Fruit fly (Drosophila melanogaster): Measurements from ENCODE around the gene TTLL6B.
A peak's percentile ranks its signal among the peaks of the same experiment; 100 is the strongest.

TTLL6B gene

DNA sequence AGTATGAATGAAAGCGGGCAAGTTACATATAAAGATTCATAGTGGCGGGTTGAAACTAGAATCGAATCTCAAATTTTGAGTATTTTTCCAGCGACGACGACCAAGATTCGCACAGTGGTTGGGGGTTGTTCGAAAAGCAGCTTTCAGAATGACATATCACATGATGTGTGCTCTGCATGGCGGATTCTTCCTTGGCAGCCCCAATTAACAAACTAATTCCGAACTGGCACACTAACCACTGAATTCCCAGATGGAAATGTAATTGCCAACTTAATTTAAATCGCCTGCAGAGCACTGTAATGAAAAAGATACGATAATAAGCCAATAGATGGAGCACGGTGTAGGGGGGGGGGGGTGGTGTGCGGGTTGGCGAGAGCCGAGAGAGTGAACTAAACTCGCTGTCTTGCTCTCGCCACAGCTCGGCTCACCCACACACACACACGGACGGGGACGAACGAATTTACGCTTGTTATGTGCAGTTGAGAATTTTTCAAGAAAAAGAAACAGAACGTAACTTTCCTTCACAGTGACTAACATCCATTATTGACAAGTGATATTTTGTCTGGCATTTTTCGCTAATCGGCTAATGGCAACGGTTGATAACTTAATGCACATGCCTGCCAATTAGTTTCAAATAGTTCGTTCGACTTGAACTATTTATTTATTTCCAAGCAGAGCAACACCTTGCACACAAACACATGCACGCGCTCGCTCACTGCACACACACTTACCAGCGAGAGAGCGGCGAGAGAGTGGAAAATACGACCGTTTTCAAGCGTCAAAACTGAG, 30.4 kb upstream of the TTLL6B start:
- TF ChIP-seq Snoo (tag; optimal IDR thresholded peaks at IDR 0.05) (peak; percentile 96), gl (tag; optimal IDR thresholded peaks at IDR 0.05) (peak; percentile 94), rn (GFP tag; IDR thresholded peaks at IDR 0.05) (peak; percentile 94), CG12605 (GFP tag; IDR thresholded peaks at IDR 0.05) (peak; percentile 97), CG10348 (GFP tag; IDR thresholded peaks at IDR 0.05) (peak; percentile 96), CG4496 (GFP tag; IDR thresholded peaks at IDR 0.05) (peak; percentile 99), CG13204 (GFP tag; optimal IDR thresholded peaks at IDR 0.05) (peak; percentile 92), CG8159 (tag; optimal IDR thresholded peaks at IDR 0.05) (peak; percentile 97), D1 (tag; optimal IDR thresholded peaks at IDR 0.05) (no peak), CG17806 (tag; optimal IDR thresholded peaks at IDR 0.05) (peak; percentile 98), CG8301 (tag; optimal IDR thresholded peaks at IDR 0.05) (peak; percentile 97), Pif1A (GFP tag; optimal IDR thresholded peaks at IDR 0.05) (peak; percentile 98), fd96Ca (GFP tag; IDR thresholded peaks at IDR 0.05) (peak; percentile 99), Pif1B (GFP tag; optimal IDR thresholded peaks at IDR 0.05) (peak; percentile 98), CG14655 (GFP tag; optimal IDR thresholded peaks at IDR 0.05) (peak; percentile 97), Ets98B (GFP tag; IDR thresholded peaks at IDR 0.05) (peak; percentile 98), CG34367 (tag; optimal IDR thresholded peaks at IDR 0.05) (peak; percentile 98), EcR (GFP tag; optimal IDR thresholded peaks at IDR 0.05) (peak; percentile 36), CG15710 (tag; optimal IDR thresholded peaks at IDR 0.05) (peak; percentile 96), CG9948 (tag; optimal IDR thresholded peaks at IDR 0.05) (peak; percentile 97), CG32121 (GFP tag; IDR thresholded peaks at IDR 0.05) (peak; percentile 97)

DNA sequence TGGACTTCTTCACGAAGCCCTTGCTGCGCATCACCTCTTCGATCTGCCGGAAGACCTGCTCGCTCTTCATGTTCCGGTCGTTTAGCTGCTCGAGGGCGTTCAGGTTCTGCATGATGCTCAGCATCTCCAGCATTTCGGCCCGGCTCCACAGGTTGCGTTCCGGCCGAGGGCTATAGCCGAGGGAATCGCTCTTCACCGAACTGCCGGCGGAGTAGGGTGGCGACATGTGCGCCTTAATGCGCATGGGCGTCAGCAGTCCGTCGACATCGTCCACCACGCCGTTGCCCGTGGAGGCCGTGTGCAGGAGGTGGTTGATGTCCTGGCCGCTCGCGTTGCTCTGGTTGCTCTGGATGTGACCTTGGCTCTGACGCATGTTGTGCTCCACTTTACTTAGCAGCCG, 28.7 kb upstream of the TTLL6B start:
- no peak for TF ChIP-seq gl (tag; optimal IDR thresholded peaks at IDR 0.05)
- TF ChIP-seq CG12605 (GFP tag; IDR thresholded peaks at IDR 0.05): peak; percentile 75

DNA sequence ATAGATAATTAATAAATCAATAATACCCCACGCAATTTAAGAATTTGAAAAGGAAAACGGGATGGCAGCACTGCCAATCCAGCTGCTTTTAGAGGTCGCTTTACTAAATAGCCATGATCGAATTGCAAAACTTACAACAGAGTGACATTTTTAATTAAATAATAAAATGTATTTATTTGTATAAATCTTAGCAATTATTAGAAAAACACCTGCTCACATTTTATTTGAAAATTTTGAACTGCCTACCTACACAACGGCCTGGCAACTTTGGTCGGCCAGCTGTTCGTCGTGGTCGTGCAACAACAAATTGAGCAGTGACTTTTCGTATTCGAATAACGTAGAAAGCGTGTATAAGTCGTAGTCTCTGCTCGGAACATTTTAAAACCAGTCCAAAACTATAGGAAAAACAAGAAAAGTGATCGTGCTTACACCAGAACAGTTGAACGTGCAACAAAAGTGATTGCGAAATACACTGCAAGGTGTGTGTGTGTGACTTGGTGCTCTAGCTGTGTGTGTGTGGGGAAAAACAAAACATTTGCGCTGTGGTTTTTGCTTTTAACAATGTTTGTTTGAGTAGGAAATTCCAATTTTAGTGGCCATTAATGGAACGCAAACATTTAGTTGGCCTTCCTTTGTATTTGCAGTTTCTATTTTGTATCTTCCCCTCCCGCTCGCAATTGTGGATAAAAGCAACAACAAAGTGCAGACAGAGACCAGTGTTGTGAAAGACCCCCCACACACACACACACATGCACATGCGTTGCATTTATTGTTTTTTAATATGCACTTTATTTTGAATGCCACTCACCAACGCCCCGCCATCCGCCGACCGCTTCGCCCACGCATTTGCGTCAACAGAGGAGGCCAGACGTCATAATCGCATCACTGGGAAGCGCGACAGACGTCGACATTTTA, 24.0 kb upstream of the TTLL6B start, which contains the start of gene CG5938:
CG5938 (plus strand) TSS at position 262 of the 915 bp plus-strand sequence.
- TF ChIP-seq rn (GFP tag; IDR thresholded peaks at IDR 0.05) (peak; percentile 21; the same call in 1 of the 2 replicates), CG34367 (tag; optimal IDR thresholded peaks at IDR 0.05) (peak; percentile 34), Snoo (tag; optimal IDR thresholded peaks at IDR 0.05) (peak; percentile 1), CG8301 (tag; optimal IDR thresholded peaks at IDR 0.05) (peak; percentile 22), Ets98B (GFP tag; IDR thresholded peaks at IDR 0.05) (peak; percentile 49; the same call in 1 of the 2 replicates), D1 (tag; optimal IDR thresholded peaks at IDR 0.05) (no peak), fd96Ca (GFP tag; IDR thresholded peaks at IDR 0.05) (peak; percentile 63), gl (tag; optimal IDR thresholded peaks at IDR 0.05) (peak; percentile 37), CG9948 (tag; optimal IDR thresholded peaks at IDR 0.05) (no peak), CG17806 (tag; optimal IDR thresholded peaks at IDR 0.05) (no peak), CG10348 (GFP tag; IDR thresholded peaks at IDR 0.05) (no peak), CG13204 (GFP tag; optimal IDR thresholded peaks at IDR 0.05) (peak; percentile 19), CG12605 (GFP tag; IDR thresholded peaks at IDR 0.05) (no peak; the same call in 1 of the 2 replicates), Pif1B (GFP tag; optimal IDR thresholded peaks at IDR 0.05) (peak; percentile 41), CG14655 (GFP tag; optimal IDR thresholded peaks at IDR 0.05) (peak; percentile 18), CG4496 (GFP tag; IDR thresholded peaks at IDR 0.05) (peak; percentile 64; the same call in 2 of the 3 replicates), CG8159 (tag; optimal IDR thresholded peaks at IDR 0.05) (peak; percentile 15), EcR (GFP tag; optimal IDR thresholded peaks at IDR 0.05) (peak; percentile 19), CG32121 (GFP tag; IDR thresholded peaks at IDR 0.05) (no peak), Pif1A (GFP tag; optimal IDR thresholded peaks at IDR 0.05) (peak; percentile 17), CG15710 (tag; optimal IDR thresholded peaks at IDR 0.05) (no peak)

DNA sequence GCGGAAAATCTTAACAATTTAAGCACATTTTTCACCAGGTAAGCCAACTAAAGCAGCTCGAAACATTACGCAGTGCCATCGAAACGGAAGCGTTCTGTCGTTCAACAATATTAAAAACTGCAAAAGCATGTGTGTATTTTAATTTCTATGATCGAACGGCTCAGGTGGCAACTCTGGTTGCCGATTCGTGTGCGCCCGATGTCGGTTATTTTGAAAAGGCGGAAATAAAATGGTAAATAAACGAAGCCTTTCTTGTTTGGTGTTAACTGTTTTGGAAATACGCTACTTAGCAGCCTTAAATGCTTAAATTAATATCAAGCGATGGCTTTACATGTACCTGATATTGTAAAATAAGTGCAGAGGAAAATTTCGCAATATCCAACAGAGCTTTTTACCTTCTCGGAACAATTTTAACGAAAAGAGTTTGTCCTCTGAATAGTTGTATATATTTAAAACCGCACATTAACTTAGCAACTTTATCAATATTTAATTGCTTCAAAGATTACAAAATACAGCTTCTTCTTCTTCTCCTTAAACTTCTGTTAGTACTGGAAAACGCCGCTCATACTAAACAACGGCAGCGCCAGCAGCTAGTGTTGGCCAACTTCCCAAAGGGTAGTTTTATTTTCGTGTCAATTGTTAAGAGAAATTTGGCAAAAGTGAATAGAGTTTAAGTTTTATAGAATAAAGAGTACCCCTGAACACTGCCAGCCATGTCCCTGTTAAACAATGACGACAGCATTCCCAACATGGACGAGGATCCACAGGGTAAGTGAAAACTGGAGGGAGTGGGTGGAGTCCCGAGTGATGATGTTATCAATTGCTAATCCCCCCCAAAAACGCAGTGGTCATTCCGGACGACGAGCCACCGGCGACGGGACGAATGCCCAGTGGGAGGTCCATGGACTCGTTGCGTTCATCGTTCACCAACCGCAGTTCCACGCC, 22.6 kb upstream of the TTLL6B start, which contains the start of gene CG5934:
CG5934 (plus strand) TSS at position 588 of the 945 bp plus-strand sequence.
- TF ChIP-seq CG4496 (GFP tag; IDR thresholded peaks at IDR 0.05) (peak; percentile 59; the same call in 1 of the 3 replicates), Ets98B (GFP tag; IDR thresholded peaks at IDR 0.05) (peak; percentile 31; the same call in 1 of the 2 replicates), gl (tag; optimal IDR thresholded peaks at IDR 0.05) (no peak)

DNA sequence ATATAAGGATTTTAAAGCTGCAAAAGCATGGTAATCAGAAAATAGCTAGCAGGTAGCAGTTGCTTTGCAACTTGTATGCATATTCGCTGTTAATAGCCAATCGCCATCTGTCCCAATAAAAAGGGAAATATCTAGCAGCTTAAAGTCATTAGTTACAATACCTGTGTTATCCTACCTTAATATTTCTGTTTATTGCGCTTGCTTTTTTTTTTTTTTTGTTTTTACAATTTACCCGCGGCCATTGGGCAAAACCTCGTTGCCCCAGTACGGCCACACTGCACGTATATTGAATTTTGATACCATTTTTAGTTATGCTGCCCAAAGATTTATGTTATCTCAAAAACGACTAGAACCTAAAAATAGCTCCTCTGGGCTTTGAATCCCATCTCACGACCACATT, 21.4 kb upstream of the TTLL6B start:
- TF ChIP-seq CG4496 (GFP tag; IDR thresholded peaks at IDR 0.05) (peak; percentile 54; the same call in 1 of the 3 replicates), CG14655 (GFP tag; optimal IDR thresholded peaks at IDR 0.05) (no peak), EcR (GFP tag; optimal IDR thresholded peaks at IDR 0.05) (no peak), CG32121 (GFP tag; IDR thresholded peaks at IDR 0.05) (no peak), fd96Ca (GFP tag; IDR thresholded peaks at IDR 0.05) (no peak)
